Worm (Caenorhabditis elegans) whole organism, late embryonic: Measurements from ENCODE around the gene gdh-1.

ENCODE experiments used
- C08G9.2 ChIP-seq: sonication (generic microtip); optimal IDR thresholded peaks from 2 replicates; lab custom pipeline; 2016; ENCODE audit warnings: mild to moderate bottlenecking, missing genetic modification characterization, moderate library complexity, missing compliant biosample characterization
- C38D4.7 ChIP-seq: fragments of 200-800 bp; sonication (Bioruptor generic); optimal IDR thresholded peaks from 2 replicates; lab custom pipeline; 2018; ENCODE audit warnings: mild to moderate bottlenecking, missing genetic modification characterization, moderate library complexity, missing compliant biosample characterization
- F13H6.1 ChIP-seq: sonication (generic microtip); optimal IDR thresholded peaks from 2 replicates; lab custom pipeline; 2016; ENCODE audit warnings: missing genetic modification characterization, missing compliant biosample characterization
- K09A11.1 ChIP-seq: sonication (generic microtip); optimal IDR thresholded peaks from 2 replicates; lab custom pipeline; 2017; ENCODE audit warnings: antibody characterized with exemption, mild to moderate bottlenecking, missing genetic modification characterization, missing compliant biosample characterization; ENCODE audit not compliant: insufficient read depth
- T23F11.4 ChIP-seq: fragments of 200-800 bp; sonication (Bioruptor generic); optimal IDR thresholded peaks from 2 replicates; lab custom pipeline; 2018; ENCODE audit warnings: mild to moderate bottlenecking, missing genetic modification characterization, missing compliant biosample characterization
- ahr-1 ChIP-seq: sonication (generic microtip); optimal IDR thresholded peaks from 2 replicates; lab custom pipeline; 2016; ENCODE audit warnings: missing genetic modification characterization, missing compliant biosample characterization
- ama-1 ChIP-seq: fragments of 150-350 bp; optimal IDR thresholded peaks from 2 replicates; lab custom pipeline; 2014
- ceh-19 ChIP-seq: fragments of 200-800 bp; sonication (Bioruptor generic); optimal IDR thresholded peaks from 2 replicates; lab custom pipeline; 2018; ENCODE audit warnings: mild to moderate bottlenecking, missing genetic modification characterization, missing compliant biosample characterization
- ceh-22 ChIP-seq: sonication (generic microtip); optimal IDR thresholded peaks from 2 replicates; lab custom pipeline; 2017; ENCODE audit warnings: missing biosample characterization, missing genetic modification characterization
- ceh-24 ChIP-seq: sonication (generic microtip); optimal IDR thresholded peaks from 2 replicates; lab custom pipeline; 2016; ENCODE audit warnings: mild to moderate bottlenecking, missing genetic modification characterization, missing compliant biosample characterization
- ceh-30 ChIP-seq: fragments of 150-350 bp; optimal IDR thresholded peaks from 2 replicates; lab custom pipeline; 2014; ENCODE audit warnings: missing biosample characterization, missing genetic modification characterization
- ceh-45 ChIP-seq: fragments of 200-800 bp; sonication (Bioruptor generic); IDR thresholded peaks from 2 replicates; pipeline ENCODE4 v1.3.6; 2022; ENCODE audit warnings: missing genetic modification reagents, missing genetic modification characterization, missing compliant biosample characterization
- ceh-48 ChIP-seq: sonication (generic microtip); optimal IDR thresholded peaks from 2 replicates; lab custom pipeline; 2016; ENCODE audit warnings: missing genetic modification characterization, inconsistent platforms, missing compliant biosample characterization
- ceh-9 ChIP-seq: sonication (generic microtip); optimal IDR thresholded peaks from 2 replicates; lab custom pipeline; 2016; ENCODE audit warnings: mild to moderate bottlenecking, missing genetic modification characterization, inconsistent platforms, missing compliant biosample characterization
- dve-1 ChIP-seq: sonication (generic microtip); optimal IDR thresholded peaks from 2 replicates; lab custom pipeline; 2017; ENCODE audit warnings: antibody characterized with exemption, mild to moderate bottlenecking, missing genetic modification characterization, missing compliant biosample characterization
- elt-2 ChIP-seq: sonication (generic microtip); optimal IDR thresholded peaks from 2 replicates; lab custom pipeline; 2016; ENCODE audit warnings: missing genetic modification reagents, missing genetic modification characterization, missing compliant biosample characterization
- ets-4 ChIP-seq: sonication (generic microtip); optimal IDR thresholded peaks from 2 replicates; lab custom pipeline; 2016; ENCODE audit warnings: missing genetic modification characterization, missing compliant biosample characterization
- eyg-1 ChIP-seq: sonication (generic microtip); optimal IDR thresholded peaks from 2 replicates; lab custom pipeline; 2016; ENCODE audit warnings: missing genotype, missing genetic modification characterization, missing compliant biosample characterization
- fax-1 ChIP-seq: sonication (generic microtip); optimal IDR thresholded peaks from 2 replicates; lab custom pipeline; 2016; ENCODE audit warnings: missing genotype, missing genetic modification characterization, missing compliant biosample characterization
- fkh-10 ChIP-seq: fragments of 150-350 bp; optimal IDR thresholded peaks from 2 replicates; lab custom pipeline; 2014; ENCODE audit warnings: missing biosample characterization, missing genetic modification reagents, missing genetic modification characterization
- gmeb-2 ChIP-seq: sonication (generic microtip); optimal IDR thresholded peaks from 2 replicates; lab custom pipeline; 2016; ENCODE audit warnings: missing genetic modification characterization, inconsistent platforms, missing compliant biosample characterization
- hlh-13 ChIP-seq: fragments of 200-800 bp; sonication (Bioruptor generic); optimal IDR thresholded peaks from 2 replicates; lab custom pipeline; 2018; ENCODE audit warnings: mild to moderate bottlenecking, missing genetic modification characterization, missing compliant biosample characterization
- hlh-30 ChIP-seq: sonication (generic microtip); optimal IDR thresholded peaks from 2 replicates; lab custom pipeline; 2017; ENCODE audit warnings: antibody characterized with exemption, missing genetic modification characterization, missing compliant biosample characterization; ENCODE audit not compliant: insufficient read depth
- hlh-8 ChIP-seq: sonication (generic microtip); optimal IDR thresholded peaks from 2 replicates; lab custom pipeline; 2016; ENCODE audit warnings: missing genotype, missing genetic modification characterization, missing compliant biosample characterization
- mec-3 ChIP-seq: sonication (generic microtip); optimal IDR thresholded peaks from 2 replicates; lab custom pipeline; 2016; ENCODE audit warnings: borderline replicate concordance, missing genetic modification characterization, missing compliant biosample characterization
- nfya-1 ChIP-seq: sonication (generic microtip); optimal IDR thresholded peaks from 2 replicates; lab custom pipeline; 2017; ENCODE audit warnings: missing genetic modification characterization, mild to moderate bottlenecking, missing compliant biosample characterization, antibody characterized with exemption, moderate library complexity
- nhr-232 ChIP-seq: sonication (generic microtip); optimal IDR thresholded peaks from 2 replicates; lab custom pipeline; 2016; ENCODE audit warnings: missing genetic modification characterization, missing compliant biosample characterization
- odd-2 ChIP-seq: sonication (generic microtip); optimal IDR thresholded peaks from 2 replicates; lab custom pipeline; 2017; ENCODE audit warnings: antibody characterized with exemption, mild to moderate bottlenecking, missing genetic modification characterization, missing compliant biosample characterization
- pat-9 ChIP-seq: fragments of 200-800 bp; sonication (Bioruptor generic); optimal IDR thresholded peaks from 2 replicates; lab custom pipeline; 2018; ENCODE audit warnings: mild to moderate bottlenecking, missing genetic modification characterization, moderate library complexity, missing compliant biosample characterization
- pax-1 ChIP-seq: fragments of 150-350 bp; optimal IDR thresholded peaks from 2 replicates; lab custom pipeline; 2014; ENCODE audit warnings: missing biosample characterization, missing genetic modification characterization
- pqm-1 ChIP-seq: sonication (generic microtip); optimal IDR thresholded peaks from 2 replicates; lab custom pipeline; 2016; ENCODE audit warnings: missing genetic modification characterization, missing compliant biosample characterization
- sox-2 ChIP-seq: fragments of 200-800 bp; sonication (Bioruptor generic); IDR thresholded peaks from 2 replicates; pipeline ENCODE4 v1.3.6; 2022; ENCODE audit warnings: missing genetic modification reagents, missing genetic modification characterization, missing compliant biosample characterization
- tbx-7 ChIP-seq: sonication (generic microtip); optimal IDR thresholded peaks from 2 replicates; lab custom pipeline; 2016; ENCODE audit warnings: missing genotype, missing genetic modification characterization, missing compliant biosample characterization
- unc-3 ChIP-seq, 2 experiments: fragments of 200-800 bp in 1 of 2; sonication (Bioruptor generic) in 1 of 2; sonication (generic microtip) in 1 of 2; conservative IDR thresholded peaks in 1 of 2; optimal IDR thresholded peaks in 1 of 2; 2 replicates each; pipeline versions ENCODE4 v1.3.6 to Lab custom; 2016 to 2022; ENCODE audit warnings: missing compliant biosample characterization in 2 of 2, missing genetic modification characterization in 2 of 2, missing genetic modification reagents in 1 of 2
- unc-42 ChIP-seq: sonication (generic microtip); optimal IDR thresholded peaks from 2 replicates; lab custom pipeline; 2016; ENCODE audit warnings: missing genotype, missing genetic modification characterization, missing compliant biosample characterization
- unc-55 ChIP-seq: sonication (generic microtip); optimal IDR thresholded peaks from 2 replicates; lab custom pipeline; 2017; ENCODE audit warnings: missing biosample characterization, missing genetic modification reagents, missing genetic modification characterization
- unc-86 ChIP-seq: sonication (generic microtip); optimal IDR thresholded peaks from 2 replicates; lab custom pipeline; 2016; ENCODE audit warnings: missing genetic modification characterization, missing compliant biosample characterization
- ztf-16 ChIP-seq: sonication (generic microtip); optimal IDR thresholded peaks from 2 replicates; lab custom pipeline; 2017; ENCODE audit warnings: missing genetic modification characterization, missing compliant biosample characterization

gdh-1 gene

DNA sequence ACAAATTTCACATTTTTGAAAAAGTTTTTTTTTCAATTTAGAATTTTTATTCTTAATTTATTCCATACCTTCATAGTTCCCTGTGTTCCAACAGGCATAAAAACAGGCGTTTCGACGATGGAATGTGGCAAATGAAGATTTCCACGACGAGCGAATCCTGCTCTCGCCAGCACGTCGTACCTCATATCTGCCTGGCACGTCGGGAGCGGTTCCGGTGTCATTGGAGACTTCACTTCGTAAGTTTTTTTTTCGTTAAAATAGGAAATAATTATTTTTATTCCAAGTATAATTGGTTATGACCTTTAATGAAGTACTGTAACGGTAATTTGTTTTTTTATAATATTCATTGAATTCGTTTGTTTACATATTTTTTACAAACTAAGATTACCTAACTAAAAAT is 6.5 kb downstream of the gdh-1 start, which contains the start of gene tgt-1:
TSS of gene tgt-1 (minus strand) at position 232 of the 400 bp plus-strand sequence.
- no peak for TF ChIP-seq ama-1 (lab: Kevin White, UChicago)
- TF ChIP-seq ceh-22 (tag; lab: Kevin White, UChicago): no peak
- no peak for TF ChIP-seq C38D4.7 (GFP tag; lab: Kevin White, UChicago)
- TF ChIP-seq C08G9.2: no peak
- no peak for TF ChIP-seq mec-3 (tag; lab: Kevin White, UChicago)
- no peak for TF ChIP-seq unc-86 (tag; lab: Kevin White, UChicago)
- TF ChIP-seq hlh-13: no peak
- TF ChIP-seq elt-2 (tag; lab: Kevin White, UChicago): no peak
- TF ChIP-seq pat-9 (tag; lab: Kevin White, UChicago): no peak
- TF ChIP-seq ets-4 (tag; lab: Kevin White, UChicago): no peak
- no peak for TF ChIP-seq T23F11.4 (GFP tag; lab: Kevin White, UChicago)
- TF ChIP-seq ztf-16 (tag; lab: Kevin White, UChicago): no peak
- TF ChIP-seq unc-42: no peak
- TF ChIP-seq ceh-24 (tag; lab: Kevin White, UChicago): no peak
- TF ChIP-seq nhr-232 (tag; lab: Kevin White, UChicago): no peak
- TF ChIP-seq unc-55 (GFP tag; lab: Kevin White, UChicago): no peak
- TF ChIP-seq eyg-1 (tag; lab: Kevin White, UChicago): no peak
- no peak for TF ChIP-seq odd-2 (tag; lab: Kevin White, UChicago)
- no peak for TF ChIP-seq ceh-48

DNA sequence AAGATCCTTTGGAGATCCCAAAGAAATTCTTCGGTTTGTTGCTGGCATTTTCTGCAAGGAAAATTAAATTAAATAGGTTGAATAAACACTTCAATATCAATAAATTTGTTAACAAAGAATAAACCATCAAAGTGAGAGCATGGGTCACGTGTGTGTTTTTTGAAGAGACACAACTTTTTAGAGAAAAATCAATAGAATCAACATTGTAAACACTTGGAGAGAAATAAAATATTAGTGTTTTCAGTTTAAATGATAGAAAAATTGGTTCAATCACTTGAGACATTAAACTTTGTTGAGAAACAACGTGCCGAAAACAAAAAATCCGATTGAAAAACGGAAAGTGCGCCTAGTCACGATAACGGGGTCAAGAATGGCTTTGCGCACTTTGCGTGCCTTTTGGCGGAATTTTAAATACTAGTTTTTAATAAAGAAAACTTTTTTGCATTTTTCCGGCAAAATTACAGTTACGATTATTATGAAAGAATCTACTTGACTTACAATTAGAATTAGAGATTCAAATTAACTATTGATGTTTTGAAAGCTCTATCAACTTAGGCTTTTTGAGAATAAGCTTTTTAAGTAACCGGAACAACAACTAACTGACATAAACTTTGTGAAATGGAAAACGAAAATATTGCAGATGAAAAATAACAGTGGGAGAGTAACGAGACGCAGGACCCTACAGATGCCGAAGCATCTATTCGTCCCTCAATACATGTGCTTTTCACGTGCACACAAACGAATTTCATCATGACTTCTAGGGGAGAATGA is 8.6 kb downstream of the gdh-1 start, which contains the start of gene ZK829.7:
TSS of gene ZK829.7 (minus strand) at position 51 of the 771 bp plus-strand sequence.
- TF ChIP-seq ceh-30 (tag; lab: Kevin White, UChicago) (peak; percentile 34), unc-55 (GFP tag; lab: Kevin White, UChicago) (peak; percentile 7), ztf-16 (tag; lab: Kevin White, UChicago) (no peak), sox-2 (GFP tag; lab: Robert Waterston, UW) (no peak), ceh-45 (GFP tag; lab: Robert Waterston, UW) (no peak), unc-42 (peak; percentile 20), hlh-30 (tag; lab: Kevin White, UChicago) (peak; percentile 16), ets-4 (tag; lab: Kevin White, UChicago) (no peak), nfya-1 (peak; percentile 24), pax-1 (peak; percentile 41)

ce11 chrIV:11965327-11965726 is 12.3 kb downstream of the gdh-1 start, which contains the start of gene srj-1:
Gene srj-1 (minus strand): TSS chrIV:11965427.
- TF ChIP-seq C38D4.7 (GFP tag; lab: Kevin White, UChicago) (no peak), tbx-7 (no peak), ceh-45 (GFP tag; lab: Robert Waterston, UW) (no peak), sox-2 (GFP tag; lab: Robert Waterston, UW) (no peak), F13H6.1 (tag; lab: Kevin White, UChicago) (no peak), K09A11.1 (tag; lab: Kevin White, UChicago) (no peak), hlh-8 (tag; lab: Kevin White, UChicago) (no peak), ztf-16 (tag; lab: Kevin White, UChicago) (no peak), fax-1 (tag; lab: Kevin White, UChicago) (no peak), fkh-10 (no peak), pax-1 (no peak), unc-3 (GFP tag; conservative IDR thresholded peaks at IDR 0.05; lab: Robert Waterston, UW) (no peak), unc-3 (tag; optimal IDR thresholded peaks at IDR 0.05; lab: Kevin White, UChicago) (no peak), ceh-48 (no peak), dve-1 (no peak), pqm-1 (tag; lab: Kevin White, UChicago) (no peak), gmeb-2 (no peak), ceh-19 (no peak), unc-42 (no peak), ceh-9 (tag; lab: Kevin White, UChicago) (no peak), ahr-1 (tag; lab: Kevin White, UChicago) (no peak)
